Worm (Caenorhabditis elegans) whole organism, late embryonic: ENCODE measurements around the gene dyci-1.

ENCODE experiments used
- C08G9.2 ChIP-seq: sonication (generic microtip); optimal IDR thresholded peaks from 2 replicates; lab custom pipeline; 2016; ENCODE audit warnings: mild to moderate bottlenecking, missing genetic modification characterization, moderate library complexity, missing compliant biosample characterization
- C38D4.7 ChIP-seq: fragments of 200-800 bp; sonication (Bioruptor generic); optimal IDR thresholded peaks from 2 replicates; lab custom pipeline; 2018; ENCODE audit warnings: mild to moderate bottlenecking, missing genetic modification characterization, moderate library complexity, missing compliant biosample characterization
- T23F11.4 ChIP-seq: fragments of 200-800 bp; sonication (Bioruptor generic); optimal IDR thresholded peaks from 2 replicates; lab custom pipeline; 2018; ENCODE audit warnings: mild to moderate bottlenecking, missing genetic modification characterization, missing compliant biosample characterization
- ceh-14 ChIP-seq: sonication (generic microtip); optimal IDR thresholded peaks from 2 replicates; lab custom pipeline; 2016; ENCODE audit warnings: missing genotype, missing genetic modification characterization, missing compliant biosample characterization
- ceh-18 ChIP-seq: sonication (generic microtip); optimal IDR thresholded peaks from 2 replicates; lab custom pipeline; 2016; ENCODE audit warnings: missing genetic modification characterization, missing compliant biosample characterization
- ceh-2 ChIP-seq: sonication (generic microtip); optimal IDR thresholded peaks from 2 replicates; lab custom pipeline; 2016; ENCODE audit warnings: missing genotype, missing genetic modification characterization, missing compliant biosample characterization
- ceh-30 ChIP-seq: fragments of 150-350 bp; optimal IDR thresholded peaks from 2 replicates; lab custom pipeline; 2014; ENCODE audit warnings: missing biosample characterization, missing genetic modification characterization
- ceh-31 ChIP-seq: sonication (generic microtip); optimal IDR thresholded peaks from 2 replicates; lab custom pipeline; 2016; ENCODE audit warnings: missing genetic modification characterization, missing compliant biosample characterization
- ceh-34 ChIP-seq: sonication (generic microtip); optimal IDR thresholded peaks from 2 replicates; lab custom pipeline; 2016; ENCODE audit warnings: mild to moderate bottlenecking, missing genetic modification characterization, missing compliant biosample characterization
- ceh-45 ChIP-seq: fragments of 200-800 bp; sonication (Bioruptor generic); IDR thresholded peaks from 2 replicates; pipeline ENCODE4 v1.3.6; 2022; ENCODE audit warnings: missing genetic modification reagents, missing genetic modification characterization, missing compliant biosample characterization
- ceh-48 ChIP-seq: sonication (generic microtip); optimal IDR thresholded peaks from 2 replicates; lab custom pipeline; 2016; ENCODE audit warnings: missing genetic modification characterization, inconsistent platforms, missing compliant biosample characterization
- ceh-6 ChIP-seq: fragments of 200-800 bp; sonication (Bioruptor generic); optimal IDR thresholded peaks from 2 replicates; lab custom pipeline; 2018; ENCODE audit warnings: mild to moderate bottlenecking, missing genetic modification characterization, missing compliant biosample characterization
- ceh-9 ChIP-seq: sonication (generic microtip); optimal IDR thresholded peaks from 2 replicates; lab custom pipeline; 2016; ENCODE audit warnings: mild to moderate bottlenecking, missing genetic modification characterization, inconsistent platforms, missing compliant biosample characterization
- che-1 ChIP-seq: sonication (generic microtip); optimal IDR thresholded peaks from 2 replicates; lab custom pipeline; 2016; ENCODE audit warnings: mild to moderate bottlenecking, missing genetic modification characterization, missing compliant biosample characterization
- dve-1 ChIP-seq: sonication (generic microtip); optimal IDR thresholded peaks from 2 replicates; lab custom pipeline; 2017; ENCODE audit warnings: antibody characterized with exemption, mild to moderate bottlenecking, missing genetic modification characterization, missing compliant biosample characterization
- elt-2 ChIP-seq: sonication (generic microtip); optimal IDR thresholded peaks from 2 replicates; lab custom pipeline; 2016; ENCODE audit warnings: missing genetic modification reagents, missing genetic modification characterization, missing compliant biosample characterization
- elt-4 ChIP-seq: sonication (generic microtip); optimal IDR thresholded peaks from 2 replicates; lab custom pipeline; 2016; ENCODE audit warnings: missing genetic modification characterization, missing compliant biosample characterization
- ets-4 ChIP-seq: sonication (generic microtip); optimal IDR thresholded peaks from 2 replicates; lab custom pipeline; 2016; ENCODE audit warnings: missing genetic modification characterization, missing compliant biosample characterization
- fkh-6 ChIP-seq: sonication (generic microtip); optimal IDR thresholded peaks from 2 replicates; lab custom pipeline; 2016; ENCODE audit warnings: missing genetic modification characterization, missing compliant biosample characterization
- hlh-13 ChIP-seq: fragments of 200-800 bp; sonication (Bioruptor generic); optimal IDR thresholded peaks from 2 replicates; lab custom pipeline; 2018; ENCODE audit warnings: mild to moderate bottlenecking, missing genetic modification characterization, missing compliant biosample characterization
- hlh-15 ChIP-seq: sonication (generic microtip); optimal IDR thresholded peaks from 2 replicates; lab custom pipeline; 2016; ENCODE audit warnings: missing genetic modification characterization, missing compliant biosample characterization
- hlh-30 ChIP-seq: sonication (generic microtip); optimal IDR thresholded peaks from 2 replicates; lab custom pipeline; 2017; ENCODE audit warnings: antibody characterized with exemption, missing genetic modification characterization, missing compliant biosample characterization; ENCODE audit not compliant: insufficient read depth
- hlh-6 ChIP-seq: sonication (generic microtip); optimal IDR thresholded peaks from 2 replicates; lab custom pipeline; 2016; ENCODE audit warnings: missing genotype, missing genetic modification characterization, missing compliant biosample characterization
- hlh-8 ChIP-seq: sonication (generic microtip); optimal IDR thresholded peaks from 2 replicates; lab custom pipeline; 2016; ENCODE audit warnings: missing genotype, missing genetic modification characterization, missing compliant biosample characterization
- lim-6 ChIP-seq: sonication (generic microtip); optimal IDR thresholded peaks from 2 replicates; lab custom pipeline; 2016; ENCODE audit warnings: missing genetic modification characterization, missing compliant biosample characterization
- madf-2 ChIP-seq: sonication (generic microtip); optimal IDR thresholded peaks from 2 replicates; lab custom pipeline; 2017; ENCODE audit warnings: missing genetic modification characterization, missing compliant biosample characterization
- mec-3 ChIP-seq: sonication (generic microtip); optimal IDR thresholded peaks from 2 replicates; lab custom pipeline; 2016; ENCODE audit warnings: borderline replicate concordance, missing genetic modification characterization, missing compliant biosample characterization
- nfya-1 ChIP-seq: sonication (generic microtip); optimal IDR thresholded peaks from 2 replicates; lab custom pipeline; 2017; ENCODE audit warnings: missing genetic modification characterization, mild to moderate bottlenecking, missing compliant biosample characterization, antibody characterized with exemption, moderate library complexity
- odd-2 ChIP-seq: sonication (generic microtip); optimal IDR thresholded peaks from 2 replicates; lab custom pipeline; 2017; ENCODE audit warnings: antibody characterized with exemption, mild to moderate bottlenecking, missing genetic modification characterization, missing compliant biosample characterization
- pag-3 ChIP-seq: sonication (generic microtip); optimal IDR thresholded peaks from 2 replicates; lab custom pipeline; 2016; ENCODE audit warnings: missing compliant biosample characterization, missing genetic modification characterization, borderline replicate concordance
- pax-1 ChIP-seq: fragments of 150-350 bp; optimal IDR thresholded peaks from 2 replicates; lab custom pipeline; 2014; ENCODE audit warnings: missing biosample characterization, missing genetic modification characterization
- pha-2 ChIP-seq: sonication (generic microtip); optimal IDR thresholded peaks from 2 replicates; lab custom pipeline; 2017; ENCODE audit warnings: mild to moderate bottlenecking, missing genetic modification characterization, missing compliant biosample characterization
- pha-4 ChIP-seq: fragments of 150-350 bp; optimal IDR thresholded peaks from 2 replicates; lab custom pipeline; 2018; ENCODE audit warnings: missing biosample characterization, missing genetic modification reagents, missing genetic modification characterization
- pqm-1 ChIP-seq: sonication (generic microtip); optimal IDR thresholded peaks from 2 replicates; lab custom pipeline; 2016; ENCODE audit warnings: missing genetic modification characterization, missing compliant biosample characterization
- ref-2 ChIP-seq: sonication (generic microtip); optimal IDR thresholded peaks from 2 replicates; lab custom pipeline; 2016; ENCODE audit warnings: missing genetic modification characterization, missing compliant biosample characterization
- rnt-1 ChIP-seq: sonication (generic microtip); optimal IDR thresholded peaks from 2 replicates; lab custom pipeline; 2016; ENCODE audit warnings: missing genetic modification characterization, missing compliant biosample characterization
- sox-4 ChIP-seq: sonication (generic microtip); optimal IDR thresholded peaks from 2 replicates; lab custom pipeline; 2017; ENCODE audit warnings: mild to moderate bottlenecking, missing genetic modification characterization, inconsistent platforms, missing compliant biosample characterization
- syd-9 ChIP-seq: sonication (generic microtip); optimal IDR thresholded peaks from 2 replicates; lab custom pipeline; 2016; ENCODE audit warnings: mild to moderate bottlenecking, missing genetic modification characterization, moderate library complexity, missing compliant biosample characterization
- tbx-2 ChIP-seq: sonication (generic microtip); optimal IDR thresholded peaks from 2 replicates; lab custom pipeline; 2016; ENCODE audit warnings: missing genetic modification characterization, missing compliant biosample characterization
- ttx-3 ChIP-seq: sonication (generic microtip); optimal IDR thresholded peaks from 2 replicates; lab custom pipeline; 2016; ENCODE audit warnings: missing genetic modification reagents, missing genetic modification characterization, missing compliant biosample characterization
- unc-3 ChIP-seq, 2 experiments: fragments of 200-800 bp in 1 of 2; sonication (Bioruptor generic) in 1 of 2; sonication (generic microtip) in 1 of 2; conservative IDR thresholded peaks in 1 of 2; optimal IDR thresholded peaks in 1 of 2; 2 replicates each; pipeline versions ENCODE4 v1.3.6 to Lab custom; 2016 to 2022; ENCODE audit warnings: missing compliant biosample characterization in 2 of 2, missing genetic modification characterization in 2 of 2, missing genetic modification reagents in 1 of 2
- unc-42 ChIP-seq: sonication (generic microtip); optimal IDR thresholded peaks from 2 replicates; lab custom pipeline; 2016; ENCODE audit warnings: missing genotype, missing genetic modification characterization, missing compliant biosample characterization
- unc-55 ChIP-seq: sonication (generic microtip); optimal IDR thresholded peaks from 2 replicates; lab custom pipeline; 2017; ENCODE audit warnings: missing biosample characterization, missing genetic modification reagents, missing genetic modification characterization
- ztf-16 ChIP-seq: sonication (generic microtip); optimal IDR thresholded peaks from 2 replicates; lab custom pipeline; 2017; ENCODE audit warnings: missing genetic modification characterization, missing compliant biosample characterization

dyci-1 gene

DNA sequence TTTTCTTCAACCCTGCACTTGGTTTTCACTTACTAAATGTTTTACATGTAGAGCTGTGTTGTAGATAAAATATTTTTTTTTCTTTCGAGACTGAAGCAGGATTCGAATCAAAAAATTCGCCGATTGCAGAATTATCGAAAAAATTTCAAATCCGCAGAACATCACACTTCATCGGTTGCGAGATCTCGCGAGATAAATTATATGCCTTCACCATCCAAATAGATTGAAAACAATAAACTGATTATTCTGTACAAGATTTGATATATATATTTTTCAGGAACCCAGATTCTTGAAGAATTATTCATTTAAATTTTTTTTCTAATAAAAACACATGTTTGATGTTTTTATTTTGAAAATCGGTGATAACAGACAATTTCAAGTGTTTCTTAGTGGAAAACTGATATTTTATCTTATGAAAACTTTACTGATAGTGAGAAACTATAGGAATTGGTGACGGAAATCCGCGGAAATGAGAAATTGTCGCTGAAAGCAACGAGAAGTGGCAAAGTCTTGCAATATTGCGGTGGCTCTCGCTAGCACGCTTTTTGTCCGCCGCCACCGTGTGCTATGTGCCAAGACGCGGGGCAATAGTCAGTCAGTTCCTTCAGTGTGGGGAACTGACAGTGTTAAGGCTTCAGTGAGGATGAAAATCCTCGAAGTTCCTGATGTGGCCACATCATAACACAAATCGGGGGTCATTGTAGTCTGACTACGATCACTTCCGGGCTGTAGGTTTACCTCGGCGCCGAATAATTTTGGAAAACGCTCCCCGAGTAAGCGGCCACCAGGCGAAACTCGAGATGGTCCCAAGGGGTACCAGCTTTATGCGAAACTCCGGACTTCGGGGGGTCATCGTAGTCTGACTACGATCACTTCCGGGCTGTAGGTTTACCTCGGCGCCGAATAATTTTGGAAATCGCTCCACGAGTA lies 7.6 kb upstream of the dyci-1 start:
- TF ChIP-seq syd-9 (no peak), mec-3 (tag; lab: Kevin White, UChicago) (no peak), tbx-2 (tag; lab: Kevin White, UChicago) (no peak), ceh-9 (tag; lab: Kevin White, UChicago) (no peak), ref-2 (no peak), C08G9.2 (tag; lab: Kevin White, UChicago) (no peak), hlh-6 (no peak), sox-4 (tag; lab: Kevin White, UChicago) (no peak), fkh-6 (no peak), odd-2 (tag; lab: Kevin White, UChicago) (no peak), hlh-8 (tag; lab: Kevin White, UChicago) (no peak), ztf-16 (tag; lab: Kevin White, UChicago) (no peak), madf-2 (tag; lab: Kevin White, UChicago) (no peak)

DNA sequence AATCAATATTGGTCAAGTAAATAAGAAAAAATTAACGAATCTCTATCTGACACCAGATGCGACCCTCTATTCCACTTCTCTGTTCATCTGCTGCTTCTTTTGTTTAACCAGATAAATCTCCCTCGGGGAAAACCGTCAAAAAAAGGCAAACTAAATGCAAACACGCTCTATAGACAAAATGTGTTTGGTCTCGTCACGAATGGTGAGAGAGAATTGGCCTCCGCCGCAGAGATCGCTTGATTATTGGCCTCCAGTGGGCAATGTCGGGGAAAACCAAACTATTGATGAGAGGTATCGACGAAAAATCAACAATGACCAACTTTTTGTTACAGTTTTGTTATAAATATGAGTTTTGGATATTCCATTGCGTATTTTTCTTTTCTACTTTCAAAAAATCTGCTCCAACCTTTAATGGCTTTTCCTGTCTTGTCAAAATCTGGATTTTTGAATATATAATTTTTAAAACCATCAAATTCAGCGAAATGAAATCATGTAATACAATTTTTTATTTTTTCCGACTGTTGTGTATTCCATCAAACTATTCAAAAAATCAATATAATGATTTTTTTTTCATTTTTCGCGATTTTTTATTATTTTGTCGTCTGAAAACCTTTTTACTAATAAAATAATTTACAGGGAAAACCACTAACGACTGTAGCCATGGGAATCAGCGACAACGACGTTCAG lies 5.5 kb upstream of the dyci-1 start, which contains the start of the genes C17H12.2 and vha-8:
Gene C17H12.2, minus strand, starts transcription at position 51 of the 687 bp plus-strand sequence.
Gene vha-8, plus strand, starts transcription at position 637 of the 687 bp plus-strand sequence.
- peak; percentile 62 for TF ChIP-seq ceh-48 (tag; lab: Kevin White, UChicago)
- TF ChIP-seq ceh-45 (GFP tag; lab: Robert Waterston, UW): no peak
- TF ChIP-seq hlh-13: no peak
- TF ChIP-seq pag-3 (tag; lab: Kevin White, UChicago): no peak
- TF ChIP-seq C38D4.7 (GFP tag; lab: Kevin White, UChicago): no peak
- no peak for TF ChIP-seq mec-3 (tag; lab: Kevin White, UChicago)
- peak; percentile 8 for TF ChIP-seq che-1 (tag; lab: Kevin White, UChicago)
- peak; percentile 25 for TF ChIP-seq elt-2
- TF ChIP-seq pax-1 (tag; lab: Kevin White, UChicago): peak; percentile 2
- no peak for TF ChIP-seq pha-4 (tag; lab: Kevin White, UChicago)
- peak; percentile 77 for TF ChIP-seq unc-42 (tag; lab: Kevin White, UChicago)
- TF ChIP-seq ttx-3 (tag; lab: Kevin White, UChicago): no peak
- no peak for TF ChIP-seq hlh-6
- peak; percentile 52 for TF ChIP-seq ceh-34 (tag; lab: Kevin White, UChicago)
- no peak for TF ChIP-seq elt-4 (tag; lab: Kevin White, UChicago)
- TF ChIP-seq T23F11.4 (GFP tag; lab: Kevin White, UChicago): peak; percentile 25
- peak; percentile 86 for TF ChIP-seq ceh-18
- peak; percentile 96 for TF ChIP-seq nfya-1 (tag; lab: Kevin White, UChicago)
- TF ChIP-seq hlh-15 (tag; lab: Kevin White, UChicago): no peak
- peak; percentile 18 for TF ChIP-seq lim-6
- TF ChIP-seq ceh-2 (tag; lab: Kevin White, UChicago): peak; percentile 51
- TF ChIP-seq unc-55: peak; percentile 67
- peak; percentile 59 for TF ChIP-seq hlh-30
- peak; percentile 87 for TF ChIP-seq tbx-2 (tag; lab: Kevin White, UChicago)
- no peak for TF ChIP-seq pha-2 (tag; lab: Kevin White, UChicago)
- peak; percentile 75 for TF ChIP-seq rnt-1
- TF ChIP-seq pqm-1 (tag; lab: Kevin White, UChicago): peak; percentile 30
- TF ChIP-seq odd-2 (tag; lab: Kevin White, UChicago): no peak
- TF ChIP-seq ceh-14 (tag; lab: Kevin White, UChicago): peak; percentile 10
- no peak for TF ChIP-seq fkh-6
- TF ChIP-seq dve-1 (tag; lab: Kevin White, UChicago): peak; percentile 75
- TF ChIP-seq madf-2 (tag; lab: Kevin White, UChicago): peak; percentile 30
- TF ChIP-seq ceh-31 (tag; lab: Kevin White, UChicago): peak; percentile 85
- peak; percentile 71 for TF ChIP-seq ceh-30 (tag; lab: Kevin White, UChicago)
- TF ChIP-seq ztf-16 (tag; lab: Kevin White, UChicago): peak; percentile 45
- peak; percentile 17 for TF ChIP-seq ets-4 (tag; lab: Kevin White, UChicago)
- TF ChIP-seq ref-2: peak; percentile 44
- peak; percentile 32 for TF ChIP-seq C08G9.2 (tag; lab: Kevin White, UChicago)
- no peak for TF ChIP-seq ceh-6
- no peak for TF ChIP-seq unc-3 (GFP tag; conservative IDR thresholded peaks at IDR 0.05; lab: Robert Waterston, UW)
- TF ChIP-seq unc-3 (tag; optimal IDR thresholded peaks at IDR 0.05; lab: Kevin White, UChicago): peak; percentile 22
